Fruit fly (Drosophila melanogaster) whole organism, pupa: ENCODE results near the gene CG3568.

Experiments used
- CG13204 ChIP-seq: fragments of 200-800 bp; sonication (Bioruptor generic); optimal IDR thresholded peaks from 2 replicates; lab custom pipeline; 2018; ENCODE audit warnings: missing biosample characterization, mild to moderate bottlenecking, missing genetic modification characterization, moderate library complexity
- CG14655 ChIP-seq: fragments of 200-800 bp; sonication (Bioruptor generic); optimal IDR thresholded peaks from 3 replicates; lab custom pipeline; 2017; ENCODE audit warnings: mild to moderate bottlenecking, missing biosample characterization, missing genetic modification reagents, missing genetic modification characterization
- CG15710 ChIP-seq: fragments of 200-800 bp; sonication (Bioruptor generic); optimal IDR thresholded peaks from 2 replicates; lab custom pipeline; 2018; ENCODE audit warnings: missing biosample characterization, mild to moderate bottlenecking, missing genetic modification characterization, moderate library complexity
- CG17806 ChIP-seq: fragments of 200-800 bp; sonication (Bioruptor generic); optimal IDR thresholded peaks from 2 replicates; lab custom pipeline; 2018; ENCODE audit warnings: missing biosample characterization, mild to moderate bottlenecking, missing genetic modification characterization, moderate library complexity
- CG32121 ChIP-seq: fragments of 200-800 bp; sonication (Bioruptor generic); IDR thresholded peaks from 2 replicates; pipeline ENCODE4 v1.3.6; 2022; ENCODE audit warnings: missing biosample characterization, missing genetic modification characterization
- CG4496 ChIP-seq: fragments of 200-800 bp; sonication (Bioruptor generic); IDR thresholded peaks from 3 replicates; pipeline ENCODE4 v1.3.6; 2022; ENCODE audit warnings: missing biosample characterization, missing genetic modification characterization
- CG9948 ChIP-seq: fragments of 200-800 bp; sonication (Bioruptor generic); optimal IDR thresholded peaks from 2 replicates; lab custom pipeline; 2018; ENCODE audit warnings: missing biosample characterization, mild to moderate bottlenecking, missing genetic modification characterization, moderate library complexity
- D1 ChIP-seq: fragments of 200-800 bp; sonication (Bioruptor generic); optimal IDR thresholded peaks from 2 replicates; lab custom pipeline; 2018; ENCODE audit warnings: missing biosample characterization, mild to moderate bottlenecking, missing genetic modification characterization, moderate library complexity
- Snoo ChIP-seq: fragments of 200-800 bp; sonication (Bioruptor generic); optimal IDR thresholded peaks from 3 replicates; lab custom pipeline; 2017; ENCODE audit warnings: missing biosample characterization, mild to moderate bottlenecking, missing genetic modification characterization, inconsistent platforms
- fd96Ca ChIP-seq: fragments of 200-800 bp; sonication (Bioruptor generic); IDR thresholded peaks from 3 replicates; pipeline ENCODE4 v1.3.6; 2022; ENCODE audit warnings: missing biosample characterization, missing genetic modification characterization

dm6 chrX:4508072-4508644 lies 34.3 kb upstream of the CG3568 start:
- TF ChIP-seq CG13204 (no peak), CG14655 (GFP tag; lab: Kevin White, UChicago) (no peak), D1 (no peak), CG9948 (tag; lab: Kevin White, UChicago) (no peak), CG15710 (tag; lab: Kevin White, UChicago) (no peak), fd96Ca (GFP tag; lab: Robert Waterston, UW) (no peak), Snoo (no peak), CG32121 (GFP tag; lab: Robert Waterston, UW) (no peak), CG17806 (no peak), CG4496 (no peak)
